Worm (Caenorhabditis elegans) whole organism, L4 larva: ENCODE data around the gene Y41C4A.6.

Experiments used
- ceh-28 ChIP-seq: fragments of 150-350 bp; optimal IDR thresholded peaks from 2 replicates; lab custom pipeline; 2014; ENCODE audit warnings: missing biosample characterization, missing genetic modification reagents, missing genetic modification characterization
- ceh-82 ChIP-seq: sonication (generic microtip); optimal IDR thresholded peaks from 2 replicates; lab custom pipeline; 2017; ENCODE audit warnings: missing biosample characterization, missing genetic modification characterization
- ces-1 ChIP-seq: fragments of 150-350 bp; sonication (generic microtip); optimal IDR thresholded peaks from 4 replicates; lab custom pipeline; 2014; ENCODE audit warnings: missing biosample characterization, missing genetic modification reagents, missing genetic modification characterization
- ctbp-1 ChIP-seq: fragments of 200-800 bp; sonication (Bioruptor generic); IDR thresholded peaks from 2 replicates; pipeline ENCODE4 v1.3.6; 2022; ENCODE audit warnings: missing genetic modification reagents, missing genetic modification characterization, missing compliant biosample characterization
- egl-27 ChIP-seq: sonication (generic microtip); optimal IDR thresholded peaks from 3 replicates; lab custom pipeline; 2017; ENCODE audit warnings: missing biosample characterization, missing genetic modification reagents, missing genetic modification characterization
- hlh-30 ChIP-seq: sonication (generic microtip); optimal IDR thresholded peaks from 2 replicates; lab custom pipeline; 2017; ENCODE audit warnings: antibody characterized with exemption, mild to moderate bottlenecking, missing genetic modification characterization, missing compliant biosample characterization; ENCODE audit not compliant: insufficient read depth
- nhr-77 ChIP-seq: fragments of 150-350 bp; optimal IDR thresholded peaks from 2 replicates; lab custom pipeline; 2014; ENCODE audit warnings: missing biosample characterization, missing genetic modification characterization
- set-16 ChIP-seq: fragments of 200-800 bp; sonication (Bioruptor generic); IDR thresholded peaks from 2 replicates; pipeline ENCODE4 v1.3.6; 2022; ENCODE audit warnings: missing genetic modification reagents, missing genetic modification characterization, missing compliant biosample characterization
- snpc-4 ChIP-seq: fragments of 150-350 bp; optimal IDR thresholded peaks from 2 replicates; lab custom pipeline; 2014; ENCODE audit warnings: missing biosample characterization, missing genetic modification characterization

DNA sequence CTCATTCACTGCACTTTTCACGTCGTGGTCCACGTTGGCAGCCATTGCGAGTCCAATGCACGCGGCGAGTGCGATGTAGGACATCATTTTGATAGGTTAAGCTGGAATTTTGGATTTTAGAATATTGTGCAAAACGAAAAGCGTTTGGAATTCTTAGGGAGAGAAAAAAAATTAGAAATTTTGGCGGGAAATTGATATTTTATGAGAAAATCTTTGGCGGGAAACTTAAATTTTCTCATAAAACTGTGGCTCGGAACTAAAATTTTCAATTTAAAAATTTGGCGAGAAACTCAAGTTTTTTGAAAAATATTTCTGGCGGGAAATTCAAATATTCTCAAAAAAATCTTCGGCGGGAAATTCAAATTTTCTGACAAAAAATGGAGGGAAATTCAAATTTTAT is 41.2 kb downstream of the Y41C4A.6 start, which contains the start of gene sup-1:
- TF ChIP-seq snpc-4 (tag; lab: Kevin White, UChicago) = no peak
- TF ChIP-seq nhr-77 = no peak
- TF ChIP-seq set-16 (GFP tag; lab: Robert Waterston, UW) = no peak
- no peak for TF ChIP-seq ces-1 (GFP tag; lab: Kevin White, UChicago)
- no peak for TF ChIP-seq egl-27
- no peak for TF ChIP-seq hlh-30 (tag; lab: Kevin White, UChicago)
- no peak for TF ChIP-seq ceh-28 (tag; lab: Kevin White, UChicago)
- no peak for TF ChIP-seq ctbp-1
- no peak for TF ChIP-seq ceh-82 (tag; lab: Kevin White, UChicago)
